Fruit fly (Drosophila melanogaster) whole organism, embryonic: ENCODE data around the gene ND-SGDH.
A peak's percentile ranks its signal among the peaks of the same experiment; 100 is the strongest.

ENCODE experiments used
- ATbp ChIP-seq: fragments of 200-800 bp; sonication (Bioruptor generic); optimal IDR thresholded peaks from 2 replicates; lab custom pipeline; 2017; ENCODE audit warnings: missing biosample characterization, mild to moderate bottlenecking, missing genetic modification characterization, missing genetic modification reagents
- Asciz ChIP-seq: fragments of 200-800 bp; sonication (Bioruptor generic); optimal IDR thresholded peaks from 2 replicates; lab custom pipeline; 2017; ENCODE audit warnings: missing biosample characterization, mild to moderate bottlenecking, missing genetic modification characterization, missing genetic modification reagents
- CG12659 ChIP-seq: fragments of 200-800 bp; sonication (Bioruptor generic); optimal IDR thresholded peaks from 3 replicates; lab custom pipeline; 2017; ENCODE audit warnings: mild to moderate bottlenecking, missing biosample characterization, missing genetic modification reagents, missing genetic modification characterization
- CG13296 ChIP-seq: fragments of 200-800 bp; sonication (Bioruptor generic); optimal IDR thresholded peaks from 3 replicates; lab custom pipeline; 2018; ENCODE audit warnings: missing biosample characterization, mild to moderate bottlenecking, missing genetic modification characterization
- CG15696 ChIP-seq: fragments of 200-800 bp; sonication (Bioruptor generic); optimal IDR thresholded peaks from 2 replicates; lab custom pipeline; 2019; ENCODE audit warnings: missing biosample characterization, mild to moderate bottlenecking, missing genetic modification characterization, moderate library complexity
- CG18619 ChIP-seq: fragments of 200-800 bp; sonication (Bioruptor generic); optimal IDR thresholded peaks from 3 replicates; lab custom pipeline; 2017; ENCODE audit warnings: missing biosample characterization, mild to moderate bottlenecking, missing genetic modification characterization
- CG2120 ChIP-seq: fragments of 200-800 bp; sonication (Bioruptor generic); optimal IDR thresholded peaks from 3 replicates; lab custom pipeline; 2016; ENCODE audit warnings: missing biosample characterization, missing genetic modification characterization
- CG30431 ChIP-seq: fragments of 200-800 bp; sonication (Bioruptor generic); optimal IDR thresholded peaks from 2 replicates; lab custom pipeline; 2017; ENCODE audit warnings: missing biosample characterization, missing genetic modification characterization
- CG31388 ChIP-seq: fragments of 200-800 bp; sonication (Bioruptor generic); optimal IDR thresholded peaks from 2 replicates; lab custom pipeline; 2016; ENCODE audit warnings: missing biosample characterization, missing genetic modification characterization
- CG33213 ChIP-seq: fragments of 200-800 bp; sonication (Bioruptor generic); optimal IDR thresholded peaks from 3 replicates; lab custom pipeline; 2016; ENCODE audit warnings: missing biosample characterization, missing genetic modification characterization
- CG5180 ChIP-seq: fragments of 200-800 bp; sonication (Bioruptor generic); optimal IDR thresholded peaks from 3 replicates; lab custom pipeline; 2017; ENCODE audit warnings: missing biosample characterization, missing genetic modification characterization, mild to moderate bottlenecking, moderate library complexity, missing genetic modification reagents
- CG6654 ChIP-seq: fragments of 200-800 bp; sonication (Bioruptor generic); optimal IDR thresholded peaks from 2 replicates; lab custom pipeline; 2017; ENCODE audit warnings: missing biosample characterization, mild to moderate bottlenecking, missing genetic modification characterization
- CG6854 ChIP-seq: fragments of 200-800 bp; sonication (Bioruptor generic); optimal IDR thresholded peaks from 3 replicates; lab custom pipeline; 2017; ENCODE audit warnings: missing biosample characterization, mild to moderate bottlenecking, missing genetic modification characterization
- CG8089 ChIP-seq: fragments of 200-800 bp; sonication (Bioruptor generic); optimal IDR thresholded peaks from 3 replicates; lab custom pipeline; 2016; ENCODE audit warnings: missing biosample characterization, missing genetic modification characterization
- CG9817 ChIP-seq: fragments of 200-800 bp; sonication (Bioruptor generic); optimal IDR thresholded peaks from 2 replicates; lab custom pipeline; 2018; ENCODE audit warnings: missing biosample characterization, mild to moderate bottlenecking, missing genetic modification characterization, moderate library complexity
- CHES-1-like ChIP-seq: fragments of 200-800 bp; sonication (Bioruptor generic); optimal IDR thresholded peaks from 2 replicates; lab custom pipeline; 2016; ENCODE audit warnings: missing biosample characterization, missing genetic modification characterization
- CoRest ChIP-seq: fragments of 200-800 bp; sonication (Bioruptor generic); optimal IDR thresholded peaks from 3 replicates; lab custom pipeline; 2018; ENCODE audit warnings: missing biosample characterization, mild to moderate bottlenecking, missing genetic modification characterization, moderate library complexity
- E2f1 ChIP-seq: fragments of 200-800 bp; sonication (Bioruptor generic); IDR thresholded peaks from 2 replicates; pipeline ENCODE4 v1.3.6; 2022; ENCODE audit warnings: missing biosample characterization, missing genetic modification characterization
- Hmx ChIP-seq: fragments of 200-800 bp; sonication (Bioruptor generic); optimal IDR thresholded peaks from 2 replicates; lab custom pipeline; 2016; ENCODE audit warnings: missing biosample characterization, missing genetic modification characterization
- Lim3 ChIP-seq: fragments of 200-800 bp; sonication (Bioruptor generic); IDR thresholded peaks from 2 replicates; pipeline ENCODE4 v1.3.6; 2022; ENCODE audit warnings: missing biosample characterization, missing genetic modification characterization
- Myb ChIP-seq: fragments of 200-800 bp; sonication (Bioruptor generic); optimal IDR thresholded peaks from 2 replicates; lab custom pipeline; 2016; ENCODE audit warnings: missing biosample characterization, missing genetic modification characterization
- Nf-YA ChIP-seq: fragments of 200-800 bp; sonication (Bioruptor generic); IDR thresholded peaks from 2 replicates; pipeline ENCODE4 v1.3.6; 2022; ENCODE audit warnings: missing biosample characterization, missing genetic modification characterization
- Nf-YC ChIP-seq: fragments of 200-800 bp; optimal IDR thresholded peaks from 3 replicates; lab custom pipeline; 2019; ENCODE audit warnings: missing biosample characterization, mild to moderate bottlenecking, missing genetic modification characterization, moderate library complexity
- PHDP ChIP-seq: fragments of 200-800 bp; sonication (Bioruptor generic); optimal IDR thresholded peaks from 3 replicates; lab custom pipeline; 2018; ENCODE audit warnings: missing biosample characterization, mild to moderate bottlenecking, missing genetic modification characterization, moderate library complexity
- Six4 ChIP-seq: fragments of 200-800 bp; sonication (Bioruptor generic); optimal IDR thresholded peaks from 2 replicates; lab custom pipeline; 2016; ENCODE audit warnings: missing biosample characterization, missing genetic modification characterization
- Ssrp ChIP-seq: fragments of 200-800 bp; sonication (Bioruptor generic); optimal IDR thresholded peaks from 2 replicates; lab custom pipeline; 2018; ENCODE audit warnings: missing biosample characterization, mild to moderate bottlenecking, missing genetic modification characterization, moderate library complexity
- danr ChIP-seq: fragments of 200-800 bp; sonication (Bioruptor generic); IDR thresholded peaks from 2 replicates; pipeline ENCODE4 v1.3.6; 2022; ENCODE audit warnings: missing biosample characterization, missing genetic modification characterization
- dmrt11E ChIP-seq: fragments of 200-800 bp; sonication (Bioruptor generic); optimal IDR thresholded peaks from 3 replicates; lab custom pipeline; 2018; ENCODE audit warnings: missing biosample characterization, mild to moderate bottlenecking, missing genetic modification characterization, moderate library complexity
- dpn ChIP-seq, 2 experiments: fragments of 200-800 bp; sonication (Bioruptor generic); optimal IDR thresholded peaks; 3 replicates each; lab custom pipeline; 2016; ENCODE audit warnings: missing biosample characterization in 2 of 2, missing genetic modification characterization in 2 of 2
- fd102C ChIP-seq: fragments of 200-800 bp; sonication (Bioruptor generic); optimal IDR thresholded peaks from 2 replicates; lab custom pipeline; 2018; ENCODE audit warnings: missing biosample characterization, mild to moderate bottlenecking, missing genetic modification characterization, moderate library complexity
- gcm ChIP-seq: fragments of 200-800 bp; sonication (Bioruptor generic); optimal IDR thresholded peaks from 2 replicates; lab custom pipeline; 2019; ENCODE audit warnings: missing biosample characterization, mild to moderate bottlenecking, missing genetic modification characterization, moderate library complexity
- insv ChIP-seq, 2 experiments: fragments of 200-800 bp; sonication (Bioruptor generic); optimal IDR thresholded peaks; 3 replicates each; lab custom pipeline; 2016 to 2018; ENCODE audit warnings: missing biosample characterization in 2 of 2, missing genetic modification characterization in 2 of 2
- luna ChIP-seq: fragments of 200-800 bp; sonication (Bioruptor generic); optimal IDR thresholded peaks from 2 replicates; lab custom pipeline; 2016; ENCODE audit warnings: missing biosample characterization, missing genetic modification characterization
- nmo ChIP-seq: fragments of 200-800 bp; sonication (Bioruptor generic); optimal IDR thresholded peaks from 2 replicates; lab custom pipeline; 2018; ENCODE audit warnings: missing biosample characterization, mild to moderate bottlenecking, missing genetic modification characterization, moderate library complexity
- org-1 ChIP-seq: fragments of 200-800 bp; sonication (Bioruptor generic); optimal IDR thresholded peaks from 2 replicates; lab custom pipeline; 2017; ENCODE audit warnings: missing biosample characterization, missing genetic modification characterization
- pan ChIP-seq, 4 experiments: fragments of >200 bp in 3 of 4; fragments of 200-800 bp in 1 of 4; sonication (Bioruptor generic) in 1 of 4; optimal IDR thresholded peaks in 3 of 4; IDR thresholded peaks in 1 of 4; 2 replicates each; pipeline versions ENCODE4 v1.3.6 to Lab custom; 2017 to 2022; ENCODE audit warnings: missing biosample characterization in 2 of 4, missing genetic modification characterization in 2 of 4, mixed read lengths in 1 of 4
- seq ChIP-seq: fragments of 200-800 bp; sonication (Bioruptor generic); IDR thresholded peaks from 2 replicates; pipeline ENCODE4 v1.3.6; 2022; ENCODE audit warnings: missing biosample characterization, missing genetic modification characterization
- shn ChIP-seq: fragments of 200-800 bp; sonication (Bioruptor generic); optimal IDR thresholded peaks from 3 replicates; lab custom pipeline; 2016; ENCODE audit warnings: missing biosample characterization, missing genetic modification characterization
- slbo ChIP-seq: fragments of 200-800 bp; sonication (Bioruptor generic); IDR thresholded peaks from 2 replicates; pipeline ENCODE4 v1.3.6; 2022; ENCODE audit warnings: missing biosample characterization, missing genetic modification characterization
- ssp ChIP-seq: fragments of 200-800 bp; sonication (Bioruptor generic); IDR thresholded peaks from 2 replicates; pipeline ENCODE4 v1.3.6; 2022; ENCODE audit warnings: missing biosample characterization, missing genetic modification characterization
- tap ChIP-seq: fragments of 200-800 bp; optimal IDR thresholded peaks from 3 replicates; lab custom pipeline; 2019; ENCODE audit warnings: missing biosample characterization, mild to moderate bottlenecking, missing genetic modification characterization, moderate library complexity
- tio ChIP-seq: fragments of 200-800 bp; sonication (Bioruptor generic); optimal IDR thresholded peaks from 2 replicates; lab custom pipeline; 2017; ENCODE audit warnings: missing biosample characterization, missing genetic modification characterization, inconsistent platforms
- tll ChIP-seq, 2 experiments: fragments of 200-800 bp in 1 of 2; fragments of >200 bp in 1 of 2; sonication (Bioruptor generic) in 1 of 2; optimal IDR thresholded peaks; 2 replicates each; lab custom pipeline; 2017 to 2019; ENCODE audit warnings: missing biosample characterization in 2 of 2, missing genetic modification characterization in 2 of 2, mild to moderate bottlenecking in 1 of 2, moderate library complexity in 1 of 2
- trem ChIP-seq: fragments of 200-800 bp; optimal IDR thresholded peaks from 3 replicates; lab custom pipeline; 2019; ENCODE audit warnings: missing biosample characterization, mild to moderate bottlenecking, missing genetic modification characterization, moderate library complexity
- unpg ChIP-seq: fragments of 200-800 bp; sonication (Bioruptor generic); optimal IDR thresholded peaks from 3 replicates; lab custom pipeline; 2018; ENCODE audit warnings: missing biosample characterization, mild to moderate bottlenecking, missing genetic modification characterization, moderate library complexity
- zen ChIP-seq: fragments of 200-800 bp; sonication (Bioruptor generic); optimal IDR thresholded peaks from 3 replicates; lab custom pipeline; 2018; ENCODE audit warnings: missing biosample characterization, mild to moderate bottlenecking, missing genetic modification characterization, moderate library complexity
- zf30C ChIP-seq: fragments of 200-800 bp; sonication (Bioruptor generic); optimal IDR thresholded peaks from 3 replicates; lab custom pipeline; 2018; ENCODE audit warnings: missing biosample characterization, mild to moderate bottlenecking, missing genetic modification characterization

The ND-SGDH gene

dm6 chr3L:12111081-12111958 lies 27.1 kb downstream of the ND-SGDH start (continued):
- TF ChIP-seq danr (peak; percentile 50; the same call in 1 of the 2 replicates), ssp (GFP tag; lab: Robert Waterston, UW) (peak; percentile 88; the same call in 1 of the 2 replicates), CG18619 (GFP tag; lab: Kevin White, UChicago) (peak; percentile 79), CG31388 (GFP tag; lab: Kevin White, UChicago) (no peak), Myb (no peak), CG8089 (GFP tag; lab: Kevin White, UChicago) (no peak), CG9817 (tag; lab: Kevin White, UChicago) (peak; percentile 45), zf30C (GFP tag; lab: Kevin White, UChicago) (peak; percentile 71), dpn (GFP tag; optimal IDR thresholded peaks at IDR 0.05; lab: Kevin White, UChicago) (peak in 1 of 2 experiments; percentile 68), E2f1 (peak; percentile 82), PHDP (peak; percentile 93), CG6854 (GFP tag; lab: Kevin White, UChicago) (peak; percentile 14), tio (GFP tag; lab: Kevin White, UChicago) (peak; percentile 60), ATbp (GFP tag; lab: Kevin White, UChicago) (peak; percentile 47), gcm (GFP tag; lab: Kevin White, UChicago) (peak; percentile 88), CG15696 (tag; lab: Kevin White, UChicago) (peak; percentile 79), dmrt11E (tag; lab: Kevin White, UChicago) (peak; percentile 97), Six4 (GFP tag; lab: Kevin White, UChicago) (peak; percentile 66), Lim3 (GFP tag; lab: Robert Waterston, UW) (no peak), shn (GFP tag; lab: Kevin White, UChicago) (peak; percentile 33), Nf-YA (GFP tag; lab: Robert Waterston, UW) (no peak), insv (GFP tag; optimal IDR thresholded peaks at IDR 0.05; lab: Kevin White, UChicago) (peak in 1 of 2 experiments; percentile 76), Hmx (no peak), Ssrp (tag; lab: Kevin White, UChicago) (peak; percentile 93), Asciz (GFP tag; lab: Kevin White, UChicago) (peak; percentile 83), CG13296 (peak; percentile 71), tll (GFP tag; optimal IDR thresholded peaks at IDR 0.05; lab: Kevin White, UChicago) (no peak), org-1 (GFP tag; lab: Kevin White, UChicago) (peak; percentile 49), CHES-1-like (GFP tag; lab: Kevin White, UChicago) (peak; percentile 6), fd102C (GFP tag; lab: Kevin White, UChicago) (no peak), CG33213 (no peak), slbo (GFP tag; lab: Robert Waterston, UW) (peak; percentile 74), trem (tag; lab: Kevin White, UChicago) (peak; percentile 91), nmo (GFP tag; lab: Kevin White, UChicago) (peak; percentile 96), pan (optimal IDR thresholded peaks at IDR 0.05; lab: Kevin White, UChicago) (no peak), pan (GFP tag; optimal IDR thresholded peaks at IDR 0.05 in 1 of 2, IDR thresholded peaks at IDR 0.05 in 1 of 2) (peak in 1 of 2 experiments; percentile 76), Nf-YC (tag; lab: Kevin White, UChicago) (peak; percentile 67), CG30431 (GFP tag; lab: Kevin White, UChicago) (peak; percentile 38), seq (GFP tag; lab: Robert Waterston, UW) (no peak), unpg (peak; percentile 86), CG12659 (GFP tag; lab: Kevin White, UChicago) (peak; percentile 86), zen (tag; lab: Kevin White, UChicago) (peak; percentile 82), CoRest (tag; lab: Kevin White, UChicago) (peak; percentile 95), CG6654 (GFP tag; lab: Kevin White, UChicago) (peak; percentile 29), CG2120 (GFP tag; lab: Kevin White, UChicago) (peak; percentile 41), CG5180 (GFP tag; lab: Kevin White, UChicago) (peak; percentile 33), luna (GFP tag; lab: Kevin White, UChicago) (no peak), tap (tag; lab: Kevin White, UChicago) (peak; percentile 78)
